Worm (Caenorhabditis elegans) whole organism, L1 larva: ENCODE data around the gene dex-1.

Source experiments
- C04F5.9 ChIP-seq: sonication (generic microtip); optimal IDR thresholded peaks from 2 replicates; lab custom pipeline; 2016; ENCODE audit warnings: missing genetic modification characterization, missing compliant biosample characterization
- C16A3.4 ChIP-seq: fragments of 150-350 bp; optimal IDR thresholded peaks from 2 replicates; lab custom pipeline; 2014; ENCODE audit warnings: missing biosample characterization, missing genetic modification characterization
- C34B4.2 ChIP-seq: sonication (generic microtip); optimal IDR thresholded peaks from 2 replicates; lab custom pipeline; 2017; ENCODE audit warnings: mild to moderate bottlenecking, missing genetic modification characterization, missing compliant biosample characterization
- Y116A8C.19 ChIP-seq: sonication (generic microtip); optimal IDR thresholded peaks from 2 replicates; lab custom pipeline; 2016; ENCODE audit warnings: missing compliant biosample characterization, missing genetic modification characterization, borderline replicate concordance
- aha-1 ChIP-seq: fragments of 150-350 bp; optimal IDR thresholded peaks from 2 replicates; lab custom pipeline; 2014; ENCODE audit warnings: missing biosample characterization, missing genetic modification characterization
- ama-1 ChIP-seq: fragments of 150-350 bp; optimal IDR thresholded peaks from 2 replicates; lab custom pipeline; 2014
- blmp-1 ChIP-seq: fragments of 150-350 bp; optimal IDR thresholded peaks from 2 replicates; lab custom pipeline; 2014; ENCODE audit warnings: missing biosample characterization, missing genetic modification characterization
- ceh-82 ChIP-seq, 3 experiments: fragments of 150-350 bp in 1 of 3; sonication (generic microtip) in 2 of 3; optimal IDR thresholded peaks; 2 replicates each; lab custom pipeline; 2014 to 2017; ENCODE audit warnings: missing biosample characterization in 3 of 3, missing genetic modification characterization in 3 of 3
- ceh-88 ChIP-seq: fragments of 200-800 bp; sonication (Bioruptor generic); IDR thresholded peaks from 2 replicates; pipeline ENCODE4 v1.3.6; 2022; ENCODE audit warnings: missing genetic modification characterization, missing compliant biosample characterization
- ceh-90 ChIP-seq: sonication (generic microtip); optimal IDR thresholded peaks from 2 replicates; lab custom pipeline; 2016; ENCODE audit warnings: missing genetic modification characterization, missing compliant biosample characterization
- ces-1 ChIP-seq: fragments of 150-350 bp; optimal IDR thresholded peaks from 2 replicates; lab custom pipeline; 2014; ENCODE audit warnings: missing biosample characterization, missing genetic modification reagents, missing genetic modification characterization
- dpl-1 ChIP-seq, 3 experiments: fragments of 150-350 bp in 2 of 3; sonication (generic microtip) in 1 of 3; optimal IDR thresholded peaks; 2 replicates each; lab custom pipeline; 2014 to 2017; ENCODE audit warnings: missing biosample characterization in 3 of 3, missing genetic modification characterization in 3 of 3, missing genetic modification reagents in 3 of 3
- dsc-1 ChIP-seq: sonication (generic microtip); optimal IDR thresholded peaks from 2 replicates; lab custom pipeline; 2016; ENCODE audit warnings: mild to moderate bottlenecking, missing genetic modification characterization, missing compliant biosample characterization
- efl-1 ChIP-seq, 4 experiments: fragments of 150-350 bp; optimal IDR thresholded peaks in 3 of 4; peaks in 1 of 4; 1 replicate in 1 of 4; 2 replicates in 3 of 4; lab custom pipeline; 2014; ENCODE audit warnings: missing biosample characterization in 2 of 4, missing genetic modification characterization in 2 of 4, missing genetic modification reagents in 2 of 4
- efl-3 ChIP-seq: fragments of 200-800 bp; sonication (Bioruptor generic); optimal IDR thresholded peaks from 2 replicates; lab custom pipeline; 2018; ENCODE audit warnings: mild to moderate bottlenecking, missing genetic modification characterization, missing compliant biosample characterization
- egl-27 ChIP-seq, 2 experiments: fragments of 150-350 bp in 1 of 2; sonication (generic microtip); optimal IDR thresholded peaks; 3 replicates each; lab custom pipeline; 2017 to 2018; ENCODE audit warnings: missing biosample characterization in 2 of 2, missing genetic modification characterization in 2 of 2, missing genetic modification reagents in 2 of 2
- elt-2 ChIP-seq: sonication (generic microtip); optimal IDR thresholded peaks from 2 replicates; lab custom pipeline; 2016; ENCODE audit warnings: missing genetic modification characterization, mild to moderate bottlenecking, inconsistent platforms, missing compliant biosample characterization, missing genetic modification reagents
- ets-5 ChIP-seq: fragments of 200-800 bp; sonication (Bioruptor generic); IDR thresholded peaks from 2 replicates; pipeline ENCODE4 v1.3.6; 2022; ENCODE audit warnings: missing genetic modification characterization, missing compliant biosample characterization
- fkh-10 ChIP-seq: sonication (generic microtip); optimal IDR thresholded peaks from 2 replicates; lab custom pipeline; 2017; ENCODE audit warnings: missing biosample characterization, missing genetic modification reagents, missing genetic modification characterization
- fos-1 ChIP-seq: fragments of 150-350 bp; optimal IDR thresholded peaks from 2 replicates; lab custom pipeline; 2014; ENCODE audit warnings: missing biosample characterization, missing genetic modification characterization
- grh-1 ChIP-seq: fragments of 200-800 bp; sonication (Bioruptor generic); IDR thresholded peaks from 2 replicates; pipeline ENCODE4 v1.3.6; 2022; ENCODE audit warnings: missing genetic modification reagents, missing genetic modification characterization, missing compliant biosample characterization
- hlh-17 ChIP-seq: fragments of 200-800 bp; sonication (Bioruptor generic); optimal IDR thresholded peaks from 2 replicates; lab custom pipeline; 2018; ENCODE audit warnings: missing genetic modification characterization, mild to moderate bottlenecking, missing compliant biosample characterization, moderate library complexity, borderline replicate concordance
- hlh-4 ChIP-seq: sonication (generic microtip); optimal IDR thresholded peaks from 2 replicates; lab custom pipeline; 2016; ENCODE audit warnings: mild to moderate bottlenecking, missing genetic modification characterization, missing compliant biosample characterization
- hpl-2 ChIP-seq: fragments of 150-350 bp; optimal IDR thresholded peaks from 2 replicates; lab custom pipeline; 2014; ENCODE audit warnings: missing biosample characterization, missing genetic modification reagents, missing genetic modification characterization
- irx-1 ChIP-seq: sonication (generic microtip); optimal IDR thresholded peaks from 2 replicates; lab custom pipeline; 2016; ENCODE audit warnings: missing genetic modification characterization, missing compliant biosample characterization
- jun-1 ChIP-seq: fragments of 150-350 bp; optimal IDR thresholded peaks from 2 replicates; lab custom pipeline; 2014; ENCODE audit warnings: missing biosample characterization, missing genetic modification reagents, missing genetic modification characterization
- lin-15B ChIP-seq: fragments of 150-350 bp; sonication (generic microtip); optimal IDR thresholded peaks from 3 replicates; lab custom pipeline; 2014; ENCODE audit warnings: missing biosample characterization, missing genetic modification characterization
- lir-3 ChIP-seq: sonication (generic microtip); optimal IDR thresholded peaks from 2 replicates; lab custom pipeline; 2016; ENCODE audit warnings: mild to moderate bottlenecking, missing genetic modification characterization, moderate library complexity, missing compliant biosample characterization; ENCODE audit not compliant: poor library complexity
- lsy-2 ChIP-seq, 2 experiments: fragments of 150-350 bp; optimal IDR thresholded peaks; 2 replicates each; lab custom pipeline; 2014; ENCODE audit warnings: missing biosample characterization in 2 of 2, missing genetic modification characterization in 2 of 2
- mab-9 ChIP-seq: fragments of 200-800 bp; sonication (Bioruptor generic); IDR thresholded peaks from 2 replicates; pipeline ENCODE4 v1.3.6; 2022; ENCODE audit warnings: missing genetic modification reagents, missing genetic modification characterization, missing compliant biosample characterization
- mef-2 ChIP-seq: fragments of 150-350 bp; optimal IDR thresholded peaks from 2 replicates; lab custom pipeline; 2014; ENCODE audit warnings: missing biosample characterization, missing genetic modification characterization
- nhr-11 ChIP-seq: fragments of 150-350 bp; optimal IDR thresholded peaks from 2 replicates; lab custom pipeline; 2014; ENCODE audit warnings: missing biosample characterization, missing genetic modification characterization
- nhr-12 ChIP-seq: sonication (generic microtip); optimal IDR thresholded peaks from 2 replicates; lab custom pipeline; 2017; ENCODE audit warnings: missing biosample characterization, missing genetic modification characterization
- nhr-19 ChIP-seq: fragments of 200-800 bp; sonication (Bioruptor generic); conservative IDR thresholded peaks from 2 replicates; pipeline ENCODE4 v1.3.6; 2022; ENCODE audit warnings: missing genetic modification characterization, missing compliant biosample characterization
- nhr-20 ChIP-seq: sonication (generic microtip); optimal IDR thresholded peaks from 2 replicates; lab custom pipeline; 2016; ENCODE audit warnings: mild to moderate bottlenecking, missing genetic modification characterization, missing compliant biosample characterization
- nhr-28 ChIP-seq: fragments of 150-350 bp; optimal IDR thresholded peaks from 2 replicates; lab custom pipeline; 2014; ENCODE audit warnings: missing biosample characterization, missing genetic modification characterization
- nhr-47 ChIP-seq: sonication (generic microtip); optimal IDR thresholded peaks from 2 replicates; lab custom pipeline; 2016; ENCODE audit warnings: mild to moderate bottlenecking, missing genetic modification characterization, moderate library complexity, missing compliant biosample characterization
- nhr-71 ChIP-seq: sonication (generic microtip); optimal IDR thresholded peaks from 2 replicates; lab custom pipeline; 2016; ENCODE audit warnings: mild to moderate bottlenecking, missing genetic modification characterization, moderate library complexity, missing compliant biosample characterization
- nhr-76 ChIP-seq: sonication (generic microtip); optimal IDR thresholded peaks from 2 replicates; lab custom pipeline; 2017; ENCODE audit warnings: missing biosample characterization, missing genetic modification characterization
- pag-3 ChIP-seq: sonication (generic microtip); optimal IDR thresholded peaks from 2 replicates; lab custom pipeline; 2017; ENCODE audit warnings: missing genetic modification characterization, mild to moderate bottlenecking, missing compliant biosample characterization, antibody characterized with exemption, borderline replicate concordance; ENCODE audit not compliant: insufficient read depth
- pax-3 ChIP-seq: fragments of 200-800 bp; sonication (Bioruptor generic); optimal IDR thresholded peaks from 2 replicates; lab custom pipeline; 2018; ENCODE audit warnings: mild to moderate bottlenecking, missing genetic modification characterization, moderate library complexity, missing compliant biosample characterization
- pqm-1 ChIP-seq: sonication (generic microtip); optimal IDR thresholded peaks from 3 replicates; lab custom pipeline; 2017; ENCODE audit warnings: missing biosample characterization, missing genetic modification characterization
- snu-23 ChIP-seq: sonication (generic microtip); optimal IDR thresholded peaks from 2 replicates; lab custom pipeline; 2016; ENCODE audit warnings: missing genetic modification characterization, missing compliant biosample characterization
- swsn-7 ChIP-seq: sonication (generic microtip); optimal IDR thresholded peaks from 2 replicates; lab custom pipeline; 2016; ENCODE audit warnings: missing genetic modification characterization, missing compliant biosample characterization
- tbx-2 ChIP-seq: sonication (generic microtip); optimal IDR thresholded peaks from 2 replicates; lab custom pipeline; 2016; ENCODE audit warnings: missing genetic modification characterization, missing compliant biosample characterization
- tlp-1 ChIP-seq: fragments of 150-350 bp; optimal IDR thresholded peaks from 2 replicates; lab custom pipeline; 2014; ENCODE audit warnings: missing biosample characterization, missing genetic modification characterization
- unc-130 ChIP-seq: fragments of 150-350 bp; optimal IDR thresholded peaks from 2 replicates; lab custom pipeline; 2017; ENCODE audit warnings: missing biosample characterization, missing genetic modification characterization, inconsistent platforms
- unc-62 ChIP-seq: fragments of 150-350 bp; optimal IDR thresholded peaks from 2 replicates; lab custom pipeline; 2014; ENCODE audit warnings: missing biosample characterization, missing genetic modification reagents, missing genetic modification characterization
- unc-86 ChIP-seq: sonication (generic microtip); optimal IDR thresholded peaks from 2 replicates; lab custom pipeline; 2016; ENCODE audit warnings: missing genetic modification characterization, missing compliant biosample characterization
- unc-98 ChIP-seq: fragments of 200-800 bp; sonication (Bioruptor generic); IDR thresholded peaks from 2 replicates; pipeline ENCODE4 v1.3.6; 2022; ENCODE audit warnings: missing genetic modification characterization, missing compliant biosample characterization
- xbp-1 ChIP-seq: sonication (generic microtip); optimal IDR thresholded peaks from 2 replicates; lab custom pipeline; 2016; ENCODE audit warnings: missing genetic modification characterization, missing compliant biosample characterization
- zag-1 ChIP-seq: fragments of 150-350 bp; optimal IDR thresholded peaks from 2 replicates; lab custom pipeline; 2014; ENCODE audit warnings: missing biosample characterization, missing genetic modification characterization

dex-1 gene

ce11 chrIII:5502915-5503575 is 22.9 kb upstream of the dex-1 start:
- no peak for TF ChIP-seq grh-1 (GFP tag; lab: Robert Waterston, UW)
- no peak for TF ChIP-seq ces-1
- TF ChIP-seq Y116A8C.19: no peak
- TF ChIP-seq xbp-1 (tag; lab: Kevin White, UChicago): peak; percentile 25
- peak; percentile 68 for TF ChIP-seq nhr-71 (tag; lab: Kevin White, UChicago)
- TF ChIP-seq efl-3 (GFP tag; lab: Kevin White, UChicago): no peak
- no peak for TF ChIP-seq ceh-90 (tag; lab: Kevin White, UChicago)
- TF ChIP-seq unc-86 (tag; lab: Kevin White, UChicago): no peak
- peak; percentile 6 for TF ChIP-seq nhr-19 (GFP tag; lab: Robert Waterston, UW)
- no peak for TF ChIP-seq C04F5.9 (tag; lab: Kevin White, UChicago)
- TF ChIP-seq zag-1 (tag; lab: Kevin White, UChicago): peak; percentile 45
- TF ChIP-seq pag-3: peak; percentile 38
- TF ChIP-seq unc-62: no peak
- TF ChIP-seq fos-1 (tag; lab: Kevin White, UChicago): no peak
- no peak for TF ChIP-seq ceh-88 (GFP tag; lab: Robert Waterston, UW)
- TF ChIP-seq pax-3 (tag; lab: Kevin White, UChicago): peak; percentile 43
- no peak for TF ChIP-seq nhr-28 (tag; lab: Kevin White, UChicago)
- TF ChIP-seq unc-130 (tag; lab: Kevin White, UChicago): no peak
- no peak for TF ChIP-seq mef-2 (tag; lab: Kevin White, UChicago)
- TF ChIP-seq hpl-2 (GFP tag; lab: Kevin White, UChicago): no peak
- TF ChIP-seq efl-1 (optimal IDR thresholded peaks at IDR 0.05; lab: Kevin White, UChicago): peak; percentile 49 to 58
- peak; percentile 7 to 77 for TF ChIP-seq efl-1 (GFP tag; optimal IDR thresholded peaks at IDR 0.05 in 1 of 2; lab: Kevin White, UChicago)
- TF ChIP-seq lin-15B (tag; lab: Kevin White, UChicago): peak; percentile 6
- TF ChIP-seq mab-9 (GFP tag; lab: Robert Waterston, UW): no peak; the same call in 1 of the 2 replicates
- TF ChIP-seq blmp-1: peak; percentile 72
- TF ChIP-seq aha-1 (tag; lab: Kevin White, UChicago): no peak
- peak; percentile 14 to 43 (median 33) for TF ChIP-seq dpl-1 (GFP tag; optimal IDR thresholded peaks at IDR 0.05; lab: Kevin White, UChicago)
- TF ChIP-seq hlh-17 (GFP tag; lab: Kevin White, UChicago): no peak
- TF ChIP-seq snu-23 (GFP tag; lab: Kevin White, UChicago): peak; percentile 65
- TF ChIP-seq C16A3.4 (tag; lab: Kevin White, UChicago): no peak
- peak in 2 of 3 experiments; percentile 55 to 56 for TF ChIP-seq ceh-82 (tag; optimal IDR thresholded peaks at IDR 0.05; lab: Kevin White, UChicago)
- no peak for TF ChIP-seq unc-98 (GFP tag; lab: Robert Waterston, UW)
- peak; percentile 37 for TF ChIP-seq tbx-2 (tag; lab: Kevin White, UChicago)
- peak; percentile 64 for TF ChIP-seq nhr-20
- TF ChIP-seq ets-5 (GFP tag; lab: Robert Waterston, UW): no peak
- TF ChIP-seq lir-3 (tag; lab: Kevin White, UChicago): peak; percentile 4
- TF ChIP-seq lsy-2 (tag; optimal IDR thresholded peaks at IDR 0.05; lab: Kevin White, UChicago): peak; percentile 10 to 61
- TF ChIP-seq ama-1: peak; percentile 81
- TF ChIP-seq C34B4.2: no peak
- TF ChIP-seq elt-2 (tag; lab: Kevin White, UChicago): peak; percentile 87
- peak; percentile 38 for TF ChIP-seq dsc-1 (tag; lab: Kevin White, UChicago)
- no peak for TF ChIP-seq fkh-10 (GFP tag; lab: Kevin White, UChicago)
- peak; percentile 17 for TF ChIP-seq jun-1 (tag; lab: Kevin White, UChicago)
- TF ChIP-seq irx-1 (tag; lab: Kevin White, UChicago): peak; percentile 27
- TF ChIP-seq swsn-7 (tag; lab: Kevin White, UChicago): peak; percentile 42
- no peak for TF ChIP-seq nhr-47 (tag; lab: Kevin White, UChicago)
- TF ChIP-seq pqm-1 (tag; lab: Kevin White, UChicago): no peak
- TF ChIP-seq egl-27 (tag; optimal IDR thresholded peaks at IDR 0.05; lab: Kevin White, UChicago): peak in 1 of 2 experiments; percentile 20
- TF ChIP-seq nhr-76 (tag; lab: Kevin White, UChicago): no peak
- TF ChIP-seq hlh-4 (tag; lab: Kevin White, UChicago): no peak
- TF ChIP-seq tlp-1: no peak
- TF ChIP-seq nhr-11 (tag; lab: Kevin White, UChicago): no peak
- no peak for TF ChIP-seq nhr-12 (tag; lab: Kevin White, UChicago)
